Worm (Caenorhabditis elegans) whole organism, L1 larva: Measurements from ENCODE around the gene fipr-2.

Experiments used
- blmp-1 ChIP-seq: fragments of 150-350 bp; optimal IDR thresholded peaks from 2 replicates; lab custom pipeline; 2014; ENCODE audit warnings: missing biosample characterization, missing genetic modification characterization
- ces-1 ChIP-seq: fragments of 150-350 bp; optimal IDR thresholded peaks from 2 replicates; lab custom pipeline; 2014; ENCODE audit warnings: missing biosample characterization, missing genetic modification reagents, missing genetic modification characterization
- elt-2 ChIP-seq: sonication (generic microtip); optimal IDR thresholded peaks from 2 replicates; lab custom pipeline; 2016; ENCODE audit warnings: missing genetic modification characterization, mild to moderate bottlenecking, inconsistent platforms, missing compliant biosample characterization, missing genetic modification reagents
- hpl-2 ChIP-seq: fragments of 150-350 bp; optimal IDR thresholded peaks from 2 replicates; lab custom pipeline; 2014; ENCODE audit warnings: missing biosample characterization, missing genetic modification reagents, missing genetic modification characterization
- lin-13 ChIP-seq: fragments of 150-350 bp; optimal IDR thresholded peaks from 2 replicates; lab custom pipeline; 2014; ENCODE audit warnings: missing biosample characterization, missing genetic modification reagents, missing genetic modification characterization
- lin-39 ChIP-seq: fragments of 150-350 bp; optimal IDR thresholded peaks from 2 replicates; lab custom pipeline; 2014; ENCODE audit warnings: missing biosample characterization, missing genetic modification reagents, missing genetic modification characterization
- mab-9 ChIP-seq: fragments of 200-800 bp; sonication (Bioruptor generic); IDR thresholded peaks from 2 replicates; pipeline ENCODE4 v1.3.6; 2022; ENCODE audit warnings: missing genetic modification reagents, missing genetic modification characterization, missing compliant biosample characterization
- nhr-19 ChIP-seq: fragments of 200-800 bp; sonication (Bioruptor generic); conservative IDR thresholded peaks from 2 replicates; pipeline ENCODE4 v1.3.6; 2022; ENCODE audit warnings: missing genetic modification characterization, missing compliant biosample characterization
- pag-3 ChIP-seq: sonication (generic microtip); optimal IDR thresholded peaks from 2 replicates; lab custom pipeline; 2017; ENCODE audit warnings: missing genetic modification characterization, mild to moderate bottlenecking, missing compliant biosample characterization, antibody characterized with exemption, borderline replicate concordance; ENCODE audit not compliant: insufficient read depth
- pqm-1 ChIP-seq: sonication (generic microtip); optimal IDR thresholded peaks from 3 replicates; lab custom pipeline; 2017; ENCODE audit warnings: missing biosample characterization, missing genetic modification characterization
- skn-1 ChIP-seq: fragments of 150-350 bp; optimal IDR thresholded peaks from 2 replicates; lab custom pipeline; 2014; ENCODE audit warnings: missing biosample characterization, missing genetic modification characterization
- snpc-4 ChIP-seq: fragments of 150-350 bp; optimal IDR thresholded peaks from 2 replicates; lab custom pipeline; 2014; ENCODE audit warnings: missing biosample characterization, missing genetic modification characterization
- unc-86 ChIP-seq: sonication (generic microtip); optimal IDR thresholded peaks from 2 replicates; lab custom pipeline; 2016; ENCODE audit warnings: missing genetic modification characterization, missing compliant biosample characterization
- ztf-4 ChIP-seq: fragments of 150-350 bp; optimal IDR thresholded peaks from 2 replicates; lab custom pipeline; 2014; ENCODE audit warnings: missing biosample characterization, missing genetic modification characterization

DNA sequence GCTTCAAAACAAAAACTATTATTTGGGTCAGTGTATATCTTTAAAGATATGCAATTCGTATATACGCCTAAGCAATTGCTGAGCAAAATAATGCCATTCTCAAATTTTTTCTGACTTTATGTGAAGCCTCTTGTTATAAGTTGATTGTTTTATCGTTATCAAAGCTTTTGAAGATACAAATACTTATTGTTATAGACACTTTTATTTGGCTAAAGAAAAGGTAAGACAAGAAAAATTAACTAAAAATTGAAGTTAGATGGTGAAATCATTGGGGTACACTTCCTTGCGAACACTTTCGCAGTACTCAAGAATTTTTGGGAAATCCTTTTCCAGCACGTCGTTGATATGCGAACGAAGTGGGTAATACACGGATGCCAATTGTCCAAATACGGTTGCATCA, 47.2 kb downstream of the fipr-2 start:
- TF ChIP-seq lin-39 (tag; lab: Kevin White, UChicago) (no peak), unc-86 (tag; lab: Kevin White, UChicago) (no peak), ces-1 (no peak), ztf-4 (tag; lab: Kevin White, UChicago) (no peak), skn-1 (tag; lab: Kevin White, UChicago) (no peak), pag-3 (tag; lab: Kevin White, UChicago) (no peak), hpl-2 (no peak), snpc-4 (tag; lab: Kevin White, UChicago) (no peak), nhr-19 (no peak), blmp-1 (no peak), mab-9 (GFP tag; lab: Robert Waterston, UW) (no peak), lin-13 (GFP tag; lab: Kevin White, UChicago) (no peak), elt-2 (no peak), pqm-1 (no peak)
